Worm (Caenorhabditis elegans) whole organism, L3 larva: ENCODE results near the gene srh-72.
"Not testable (repeated sequence)": the region's sequence is repeated elsewhere in the genome, so short reads cannot be mapped to it uniquely, and the experiment has no call there.

Experiments used
- R02D3.7 ChIP-seq: fragments of 150-350 bp; optimal IDR thresholded peaks from 2 replicates; lab custom pipeline; 2014; ENCODE audit warnings: missing biosample characterization, missing genetic modification characterization
- ceh-16 ChIP-seq: sonication (generic microtip); optimal IDR thresholded peaks from 2 replicates; lab custom pipeline; 2017; ENCODE audit warnings: missing biosample characterization, missing genetic modification characterization
- ceh-82 ChIP-seq: fragments of 150-350 bp; optimal IDR thresholded peaks from 2 replicates; lab custom pipeline; 2014; ENCODE audit warnings: missing biosample characterization, missing genetic modification characterization
- daf-12 ChIP-seq: fragments of 150-350 bp; optimal IDR thresholded peaks from 2 replicates; lab custom pipeline; 2014; ENCODE audit warnings: missing biosample characterization, missing genetic modification reagents, missing genetic modification characterization
- egl-27 ChIP-seq: sonication (generic microtip); optimal IDR thresholded peaks from 4 replicates; lab custom pipeline; 2017; ENCODE audit warnings: missing biosample characterization, missing genetic modification reagents, missing genetic modification characterization
- egl-5 ChIP-seq: fragments of 150-350 bp; optimal IDR thresholded peaks from 2 replicates; lab custom pipeline; 2017; ENCODE audit warnings: missing biosample characterization, missing genetic modification reagents, missing genetic modification characterization, inconsistent platforms
- elt-1 ChIP-seq: fragments of 150-350 bp; optimal IDR thresholded peaks from 2 replicates; lab custom pipeline; 2014; ENCODE audit warnings: missing biosample characterization, missing genetic modification characterization
- elt-2 ChIP-seq: sonication (generic microtip); optimal IDR thresholded peaks from 2 replicates; lab custom pipeline; 2016; ENCODE audit warnings: missing genetic modification reagents, mild to moderate bottlenecking, missing genetic modification characterization, missing compliant biosample characterization
- eor-1 ChIP-seq, 2 experiments: fragments of 150-350 bp; optimal IDR thresholded peaks; 2 replicates each; lab custom pipeline; 2014 to 2018; ENCODE audit warnings: missing biosample characterization in 2 of 2, missing genetic modification characterization in 2 of 2
- fkh-2 ChIP-seq: fragments of 150-350 bp; optimal IDR thresholded peaks from 2 replicates; lab custom pipeline; 2014; ENCODE audit warnings: missing biosample characterization, missing genetic modification reagents, missing genetic modification characterization
- fos-1 ChIP-seq: fragments of 150-350 bp; optimal IDR thresholded peaks from 2 replicates; lab custom pipeline; 2014; ENCODE audit warnings: missing biosample characterization, missing genetic modification characterization
- jun-1 ChIP-seq: fragments of 150-350 bp; optimal IDR thresholded peaks from 2 replicates; lab custom pipeline; 2014; ENCODE audit warnings: missing biosample characterization, missing genetic modification reagents, missing genetic modification characterization
- lin-15B ChIP-seq: fragments of 150-350 bp; optimal IDR thresholded peaks from 2 replicates; lab custom pipeline; 2014; ENCODE audit warnings: missing biosample characterization, missing genetic modification characterization
- lin-39 ChIP-seq: fragments of 150-350 bp; optimal IDR thresholded peaks from 2 replicates; lab custom pipeline; 2018; ENCODE audit warnings: missing biosample characterization, missing genetic modification reagents, missing genetic modification characterization
- nfya-1 ChIP-seq: sonication (generic microtip); optimal IDR thresholded peaks from 2 replicates; lab custom pipeline; 2017; ENCODE audit warnings: missing genetic modification characterization, mild to moderate bottlenecking, missing compliant biosample characterization, antibody characterized with exemption, moderate library complexity; ENCODE audit not compliant: insufficient read depth
- nhr-11 ChIP-seq: fragments of 150-350 bp; optimal IDR thresholded peaks from 2 replicates; lab custom pipeline; 2014; ENCODE audit warnings: missing biosample characterization, missing genetic modification characterization
- nhr-12 ChIP-seq: fragments of 150-350 bp; optimal IDR thresholded peaks from 2 replicates; lab custom pipeline; 2014; ENCODE audit warnings: missing biosample characterization, missing genetic modification characterization
- nhr-23 ChIP-seq: fragments of 150-350 bp; optimal IDR thresholded peaks from 2 replicates; lab custom pipeline; 2014; ENCODE audit warnings: missing biosample characterization, missing genetic modification reagents, missing genetic modification characterization
- nhr-237 ChIP-seq: fragments of 150-350 bp; optimal IDR thresholded peaks from 2 replicates; lab custom pipeline; 2014; ENCODE audit warnings: missing biosample characterization, missing genetic modification characterization
- nhr-25 ChIP-seq: sonication (generic microtip); optimal IDR thresholded peaks from 2 replicates; lab custom pipeline; 2017; ENCODE audit warnings: missing biosample characterization, missing genetic modification characterization
- nhr-43 ChIP-seq: sonication (generic microtip); optimal IDR thresholded peaks from 2 replicates; lab custom pipeline; 2016; ENCODE audit warnings: mild to moderate bottlenecking, missing genetic modification characterization, missing compliant biosample characterization; ENCODE audit not compliant: poor library complexity, severe bottlenecking
- nhr-76 ChIP-seq: fragments of 150-350 bp; sonication (generic microtip); optimal IDR thresholded peaks from 5 replicates; lab custom pipeline; 2014; ENCODE audit warnings: missing biosample characterization, missing genetic modification characterization
- pha-4 ChIP-seq: fragments of 150-350 bp; optimal IDR thresholded peaks from 2 replicates; lab custom pipeline; 2014; ENCODE audit warnings: missing biosample characterization, missing genetic modification reagents, missing genetic modification characterization
- pqm-1 ChIP-seq: fragments of 150-350 bp; optimal IDR thresholded peaks from 2 replicates; lab custom pipeline; 2017; ENCODE audit warnings: missing biosample characterization, missing genetic modification characterization, inconsistent platforms
- sea-2 ChIP-seq: fragments of 150-350 bp; sonication (generic microtip); optimal IDR thresholded peaks from 4 replicates; lab custom pipeline; 2014; ENCODE audit warnings: missing biosample characterization, missing genetic modification reagents, missing genetic modification characterization
- skn-1 ChIP-seq: fragments of 150-350 bp; optimal IDR thresholded peaks from 2 replicates; lab custom pipeline; 2014; ENCODE audit warnings: missing biosample characterization, missing genetic modification characterization
- tbx-2 ChIP-seq: sonication (generic microtip); optimal IDR thresholded peaks from 2 replicates; lab custom pipeline; 2016; ENCODE audit warnings: mild to moderate bottlenecking, missing genetic modification characterization, missing compliant biosample characterization
- unc-39 ChIP-seq: sonication (generic microtip); optimal IDR thresholded peaks from 4 replicates; lab custom pipeline; 2017; ENCODE audit warnings: missing biosample characterization, missing genetic modification characterization
- unc-62 ChIP-seq: fragments of 150-350 bp; sonication (generic microtip); optimal IDR thresholded peaks from 4 replicates; lab custom pipeline; 2014; ENCODE audit warnings: missing biosample characterization, missing genetic modification reagents, missing genetic modification characterization
- zag-1 ChIP-seq: fragments of 150-350 bp; optimal IDR thresholded peaks from 2 replicates; lab custom pipeline; 2014; ENCODE audit warnings: missing biosample characterization, missing genetic modification characterization

srh-72 gene

ce11 chrII:1663516-1663915 lies 23.1 kb upstream of the srh-72 start, which contains the start of gene duxl-1:
TSS of gene duxl-1 (plus strand) at chrII:1663699.
- TF ChIP-seq elt-2 (tag; lab: Kevin White, UChicago) (peak; percentile 54), nhr-25 (tag; lab: Kevin White, UChicago) (peak; percentile 9), nhr-23 (tag; lab: Kevin White, UChicago) (peak; percentile 37), lin-15B (tag; lab: Kevin White, UChicago) (peak; percentile 6), zag-1 (tag; lab: Kevin White, UChicago) (no peak)

- TF ChIP-seq egl-27 (tag; lab: Kevin White, UChicago): no peak
- TF ChIP-seq pqm-1: no peak
- TF ChIP-seq elt-1: no peak
- TF ChIP-seq, all 47 proteins: peak for 0
Measured at ce11 chrII:1662881-1663280, 22.5 kb upstream of the srh-72 start, which contains the start of gene ZC204.14. TSS of gene ZC204.14 (minus strand) at chrII:1662949.

DNA sequence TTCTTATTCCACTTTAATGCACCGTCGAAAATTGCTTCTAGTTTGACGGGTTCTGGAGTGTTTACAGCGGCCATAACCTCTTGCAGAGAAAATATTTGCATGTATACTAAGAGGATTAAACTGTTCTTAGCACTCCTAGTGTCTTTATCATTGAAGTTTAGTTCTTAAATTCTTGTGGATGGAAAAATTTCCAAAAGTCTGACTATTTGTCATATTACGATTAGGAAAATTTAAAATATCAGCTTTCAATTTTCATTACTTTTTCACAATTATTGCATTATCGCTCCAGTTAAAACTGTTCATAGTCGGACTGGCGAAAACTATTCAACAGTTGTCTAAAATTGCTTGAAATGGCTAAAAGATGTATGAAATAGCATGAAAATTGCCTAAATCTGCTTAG lies 20.5 kb upstream of the srh-72 start, which contains the start of gene ZC204.13:
Gene ZC204.13 (minus strand): TSS at position 101 of the 400 bp plus-strand sequence.
- not testable (repeated sequence) for TF ChIP-seq ceh-16, nhr-237, ceh-82 (tag; lab: Kevin White, UChicago)

- TF ChIP-seq elt-2 (tag; lab: Kevin White, UChicago): peak; percentile 84
- peak; percentile 31 for TF ChIP-seq pqm-1
Measured at ce11 chrII:1659729-1660128, 19.3 kb upstream of the srh-72 start.

DNA sequence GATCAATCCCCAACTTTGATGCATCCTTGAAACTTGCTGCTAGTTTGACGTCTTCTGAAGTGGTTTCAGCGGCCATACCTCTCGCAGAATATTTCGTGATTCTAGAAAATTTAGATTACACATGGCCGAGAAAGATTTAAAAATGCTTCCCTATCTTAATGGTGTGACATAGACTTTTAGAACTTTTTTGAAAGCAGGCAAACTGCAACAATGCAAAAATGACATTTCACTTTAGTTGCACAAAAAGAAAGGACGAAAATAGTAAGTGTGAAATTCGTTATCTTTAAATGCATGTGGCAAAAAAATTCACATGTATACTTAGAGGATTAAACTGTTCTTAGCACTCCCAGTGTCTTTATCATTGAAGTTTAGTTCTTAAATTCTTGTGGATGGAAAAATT lies 16.8 kb upstream of the srh-72 start, which contains the start of gene ZC204.12:
Gene ZC204.12 (minus strand): TSS at position 101 of the 400 bp plus-strand sequence.
- TF ChIP-seq R02D3.7 (tag; lab: Kevin White, UChicago) (no peak), daf-12 (no peak), eor-1 (tag; optimal IDR thresholded peaks at IDR 0.05; lab: Kevin White, UChicago) (no peak), pha-4 (no peak), tbx-2 (tag; lab: Kevin White, UChicago) (no peak), nhr-25 (tag; lab: Kevin White, UChicago) (no peak), lin-39 (tag; lab: Kevin White, UChicago) (no peak), fos-1 (no peak), skn-1 (no peak), nhr-11 (tag; lab: Kevin White, UChicago) (no peak), fkh-2 (tag; lab: Kevin White, UChicago) (no peak), sea-2 (GFP tag; lab: Kevin White, UChicago) (no peak), egl-5 (tag; lab: Kevin White, UChicago) (no peak)

DNA sequence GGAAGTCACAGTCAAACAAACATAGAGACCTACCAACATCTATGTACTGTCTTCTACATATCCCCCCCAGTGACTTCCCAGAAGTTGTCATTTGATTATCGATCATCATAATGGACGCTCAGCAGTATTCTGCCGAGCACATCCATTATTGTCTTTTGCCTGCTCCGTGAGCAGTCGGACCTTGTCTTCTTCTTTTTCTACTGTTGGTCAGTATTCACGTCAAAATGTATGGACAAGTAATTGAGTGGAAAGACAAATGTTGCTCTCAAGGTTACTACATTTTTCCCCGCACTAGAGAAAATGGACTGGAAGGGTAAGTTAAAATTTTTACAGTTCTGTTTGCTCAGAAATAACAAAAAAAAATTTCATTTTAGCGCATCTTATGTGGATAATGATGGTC lies 14.5 kb upstream of the srh-72 start, which contains the start of gene btb-12:
Gene btb-12 (plus strand): TSS at position 301 of the 400 bp plus-strand sequence.
- no peak for TF ChIP-seq nhr-237 (tag; lab: Kevin White, UChicago)
- TF ChIP-seq nhr-23 (tag; lab: Kevin White, UChicago): no peak
- no peak for TF ChIP-seq nhr-43 (tag; lab: Kevin White, UChicago)

ce11 chrII:1653397-1653796 lies 13.0 kb upstream of the srh-72 start, which contains the start of gene fbxb-15:
TSS of gene fbxb-15 (minus strand) at chrII:1653497.
- TF ChIP-seq jun-1 (tag; lab: Kevin White, UChicago) (no peak), unc-62 (no peak), fkh-2 (tag; lab: Kevin White, UChicago) (no peak), egl-27 (tag; lab: Kevin White, UChicago) (no peak), eor-1 (tag; optimal IDR thresholded peaks at IDR 0.05; lab: Kevin White, UChicago) (no peak), nhr-12 (tag; lab: Kevin White, UChicago) (no peak), nhr-76 (tag; lab: Kevin White, UChicago) (no peak), nhr-23 (tag; lab: Kevin White, UChicago) (no peak), unc-39 (tag; lab: Kevin White, UChicago) (no peak), nhr-237 (tag; lab: Kevin White, UChicago) (no peak), elt-2 (tag; lab: Kevin White, UChicago) (no peak), tbx-2 (tag; lab: Kevin White, UChicago) (no peak), nfya-1 (no peak), daf-12 (no peak)
